Worm (Caenorhabditis elegans): ENCODE results near the gene ZK688.1.

DNA sequence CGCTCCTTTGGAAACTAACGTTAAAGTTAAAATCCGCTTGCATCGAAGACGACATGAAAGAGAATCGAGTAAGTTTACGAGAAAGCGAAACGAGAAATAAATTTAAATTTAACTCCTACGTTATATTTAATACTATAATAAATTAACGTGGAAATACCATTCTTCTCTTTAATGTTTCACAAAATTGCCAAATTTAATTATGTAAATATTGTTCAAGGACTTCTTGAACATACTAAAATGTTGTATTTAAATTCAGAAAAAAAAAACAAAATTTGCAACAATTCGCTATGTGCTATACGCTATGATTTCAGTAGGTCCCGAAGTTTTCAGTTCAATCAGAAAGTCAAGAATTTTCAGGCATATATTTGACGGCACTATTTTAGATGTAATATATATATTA, 12.4 kb upstream of the ZK688.1 start, which contains the start of gene ZK688.10:
- TF ChIP-seq ceh-30 (tag; optimal IDR thresholded peaks at IDR 0.05) (no peak), hlh-30 (tag; optimal IDR thresholded peaks at IDR 0.05; ENCODE audit: insufficient read depth) (no peak), npax-4 (tag; optimal IDR thresholded peaks at IDR 0.05) (no peak), ceh-45 (GFP tag; IDR thresholded peaks at IDR 0.05) (no peak), ceh-14 (tag; optimal IDR thresholded peaks at IDR 0.05) (no peak), pros-1 (tag; optimal IDR thresholded peaks at IDR 0.05) (no peak), hlh-15 (tag; optimal IDR thresholded peaks at IDR 0.05) (no peak), dve-1 (tag; optimal IDR thresholded peaks at IDR 0.05) (no peak), ceh-31 (tag; optimal IDR thresholded peaks at IDR 0.05) (no peak)

Data from whole organism, late embryonic.